Worm (Caenorhabditis elegans): ENCODE results near the gene E02A10.4.

E02A10.4 gene

DNA sequence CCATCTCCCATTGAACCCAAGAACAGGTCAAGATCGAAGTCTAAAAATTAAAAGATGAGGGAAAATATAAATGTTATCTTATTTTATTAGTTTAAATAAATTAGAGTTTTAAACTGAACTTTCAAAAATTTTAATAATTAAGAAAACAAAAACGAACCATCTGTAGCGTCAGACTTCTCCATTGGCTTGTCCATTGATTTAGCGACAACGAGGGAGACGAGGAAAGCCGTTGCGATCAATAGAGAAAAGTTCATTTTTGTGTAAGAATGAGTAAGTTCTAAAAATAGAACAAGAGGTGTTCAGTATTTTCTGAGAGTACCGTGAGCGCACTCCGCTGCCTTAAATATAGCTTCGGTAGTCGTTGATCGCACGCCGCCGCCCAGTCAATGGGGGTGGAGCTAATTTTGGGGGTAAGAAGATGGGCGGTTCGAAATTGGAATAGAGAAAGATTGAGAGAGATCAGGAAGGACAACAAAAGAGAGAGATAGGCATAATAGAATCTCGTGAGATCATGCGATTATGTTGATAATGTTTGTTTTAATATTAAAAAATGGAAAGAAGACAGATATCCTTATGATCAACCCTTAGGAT, 17.6 kb downstream of the E02A10.4 start, which contains the start of gene F45D3.3:
Gene F45D3.3 (minus strand): TSS at position 350 of the 591 bp plus-strand sequence.
- no peak for TF ChIP-seq unc-62 (GFP tag; optimal IDR thresholded peaks at IDR 0.05)

DNA sequence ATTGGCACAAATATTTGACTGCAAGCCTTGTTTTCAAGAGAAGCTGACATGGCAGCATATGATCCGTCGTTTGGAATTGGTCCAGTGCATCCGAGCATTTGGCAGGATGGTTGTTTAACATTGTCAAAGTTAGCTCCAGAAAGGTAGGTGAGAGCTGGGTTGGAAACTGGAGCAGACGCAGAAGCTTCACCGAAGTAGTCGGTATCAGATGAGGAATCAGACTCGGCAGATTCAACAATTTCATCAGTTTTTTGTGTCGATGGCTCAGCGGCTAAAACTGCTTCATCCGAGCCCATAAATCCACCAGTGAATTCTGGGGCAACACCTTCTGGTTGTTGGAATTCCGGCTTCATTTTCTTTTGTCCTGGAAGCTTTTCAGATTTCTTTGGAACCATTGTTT, 18.1 kb downstream of the E02A10.4 start:
- no peak for TF ChIP-seq unc-62 (GFP tag; optimal IDR thresholded peaks at IDR 0.05)

DNA sequence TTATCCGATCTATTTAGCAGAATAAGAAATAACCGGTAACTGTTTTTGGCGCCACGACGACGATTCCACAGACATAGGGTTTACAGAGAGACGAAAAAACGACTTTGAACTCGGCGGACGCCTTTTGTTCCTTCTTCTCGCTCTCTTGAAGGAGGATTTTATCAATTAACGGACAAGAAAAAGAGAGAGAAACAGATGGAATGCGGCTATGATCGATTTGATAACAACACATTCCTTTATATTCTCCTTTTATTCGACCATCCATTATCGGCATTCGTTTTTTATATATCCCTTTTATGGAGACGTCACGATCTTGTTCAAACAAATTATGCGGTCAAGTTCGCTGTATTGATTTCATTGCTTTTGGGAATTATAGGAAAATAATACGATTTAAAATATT, 18.9 kb downstream of the E02A10.4 start:
- TF ChIP-seq unc-62 (GFP tag; optimal IDR thresholded peaks at IDR 0.05) = no peak

- TF ChIP-seq unc-62 (GFP tag; optimal IDR thresholded peaks at IDR 0.05) = no peak
Measured at ce11 chrV:12542683-12543319, 24.9 kb downstream of the E02A10.4 start.

- TF ChIP-seq unc-62 (GFP tag; optimal IDR thresholded peaks at IDR 0.05) = no peak
Measured at ce11 chrV:12541207-12541606, 26.5 kb downstream of the E02A10.4 start.

- TF ChIP-seq unc-62 (GFP tag; optimal IDR thresholded peaks at IDR 0.05) = no peak
Measured at ce11 chrV:12540739-12541138, 27.0 kb downstream of the E02A10.4 start, which contains the start of gene F45D3.2. Gene F45D3.2, plus strand, starts transcription at chrV:12541039.

DNA sequence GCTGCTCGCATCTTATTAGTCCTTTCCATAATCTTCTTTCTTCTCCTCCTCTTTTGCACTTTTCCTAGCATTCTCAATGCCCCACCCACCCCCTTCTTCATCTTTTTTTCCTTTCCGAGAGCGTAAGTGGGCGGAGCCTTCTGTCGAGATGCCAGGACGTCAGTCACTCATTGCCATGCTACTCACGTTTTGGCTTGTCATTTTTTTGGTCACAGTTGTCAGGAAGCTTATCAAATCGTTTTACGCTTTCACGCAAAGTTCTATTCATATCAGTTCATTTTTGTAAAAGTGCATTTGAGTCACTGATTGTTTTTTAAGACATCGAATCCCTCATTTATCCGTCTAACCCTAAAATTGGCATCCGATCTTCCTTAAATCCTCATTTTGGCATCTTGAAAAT, 27.7 kb downstream of the E02A10.4 start:
- TF ChIP-seq unc-62 (GFP tag; optimal IDR thresholded peaks at IDR 0.05) = no peak

ce11 chrV:12538984-12539852, 28.5 kb downstream of the E02A10.4 start:
- TF ChIP-seq unc-62 (GFP tag; optimal IDR thresholded peaks at IDR 0.05) = no peak

DNA sequence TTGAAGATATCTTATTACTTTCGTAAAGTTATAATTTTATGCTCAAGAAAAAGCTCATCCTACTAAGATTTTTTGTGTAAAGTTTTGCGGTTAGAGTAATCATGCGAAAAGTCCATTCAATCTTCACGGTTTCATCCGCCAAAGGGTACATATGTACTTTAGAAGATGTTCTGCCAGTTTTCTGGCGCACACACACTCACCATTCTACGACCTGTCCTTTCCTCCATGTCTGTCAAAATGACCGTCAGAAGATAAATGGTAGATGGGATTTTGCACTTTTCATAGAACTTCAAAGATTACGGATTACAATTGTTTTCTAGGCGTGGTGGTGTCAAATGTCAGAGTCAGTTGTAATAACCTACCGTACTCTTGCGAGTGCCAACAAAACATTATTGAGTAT, 30.2 kb downstream of the E02A10.4 start:
- no peak for TF ChIP-seq unc-62 (GFP tag; optimal IDR thresholded peaks at IDR 0.05)

- no peak for TF ChIP-seq unc-62 (GFP tag; optimal IDR thresholded peaks at IDR 0.05)
Measured at ce11 chrV:12536409-12537038, 31.2 kb downstream of the E02A10.4 start.

DNA sequence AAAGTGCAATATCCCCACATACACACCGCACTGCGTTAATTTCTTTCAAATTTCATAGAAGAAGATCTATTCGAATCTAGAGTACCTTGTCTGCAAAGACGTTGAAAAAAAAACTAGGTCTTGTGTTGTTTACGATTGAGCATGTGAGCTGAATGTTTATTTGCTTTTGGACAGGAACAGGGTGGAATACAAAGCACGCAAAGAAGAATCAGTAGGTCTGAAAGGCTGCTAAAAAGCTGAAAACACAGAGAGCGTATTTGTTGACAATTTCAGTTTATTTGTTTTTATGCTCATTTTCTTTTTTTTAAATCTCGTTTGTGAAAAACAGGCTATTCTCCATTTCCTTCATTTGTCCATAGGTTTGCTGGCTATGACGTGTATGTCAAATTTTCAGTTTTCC, 32.8 kb downstream of the E02A10.4 start:
- TF ChIP-seq unc-62 (GFP tag; optimal IDR thresholded peaks at IDR 0.05) = no peak

DNA sequence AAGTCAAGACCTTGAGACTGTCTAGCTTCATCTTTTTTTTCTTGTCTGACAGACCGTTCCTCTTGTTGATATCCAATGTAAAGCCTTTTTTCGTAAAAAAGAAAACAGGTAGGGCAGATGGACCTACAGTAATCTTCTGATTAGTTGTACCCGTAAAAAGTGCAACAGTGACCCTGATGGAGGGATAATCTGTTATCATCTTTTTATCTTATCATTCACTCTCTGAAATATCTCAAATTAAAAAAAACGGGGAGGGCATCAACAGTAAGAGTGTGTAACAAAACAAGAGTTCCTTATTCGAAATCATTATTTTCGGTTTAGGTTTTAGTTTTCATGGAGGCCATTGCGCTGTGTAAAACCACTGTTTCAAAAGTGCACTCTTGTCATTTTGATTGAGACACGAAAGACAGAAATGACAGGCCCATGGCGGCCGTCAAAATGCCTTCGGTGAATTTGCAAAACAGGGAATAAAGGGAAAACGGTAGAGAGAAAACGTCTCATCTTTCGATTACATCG, 34.1 kb downstream of the E02A10.4 start:
- TF ChIP-seq unc-62 (GFP tag; optimal IDR thresholded peaks at IDR 0.05) = peak; percentile 25

DNA sequence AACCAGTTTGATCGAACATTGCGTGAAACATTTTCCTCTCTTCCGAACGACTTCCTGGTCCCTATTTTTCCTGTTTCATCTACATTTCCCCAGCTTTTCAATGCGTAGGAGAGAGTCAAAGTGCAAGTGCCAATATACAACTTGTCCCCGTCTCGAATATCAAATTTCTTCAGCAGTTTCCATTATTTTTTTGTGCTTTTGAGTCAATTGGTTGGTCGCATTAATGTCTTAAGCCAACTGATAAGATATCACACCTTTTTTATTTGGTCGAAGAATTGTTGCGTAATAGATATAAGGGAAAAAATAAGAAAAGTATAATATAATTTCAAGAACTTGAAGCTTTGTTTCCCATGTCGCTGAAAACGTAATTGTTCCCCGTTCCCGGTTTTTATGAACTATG, 35.4 kb downstream of the E02A10.4 start:
- TF ChIP-seq unc-62 (GFP tag; optimal IDR thresholded peaks at IDR 0.05) = no peak

- TF ChIP-seq unc-62 (GFP tag; optimal IDR thresholded peaks at IDR 0.05) = no peak
Measured at ce11 chrV:12531084-12531483, 36.7 kb downstream of the E02A10.4 start.

DNA sequence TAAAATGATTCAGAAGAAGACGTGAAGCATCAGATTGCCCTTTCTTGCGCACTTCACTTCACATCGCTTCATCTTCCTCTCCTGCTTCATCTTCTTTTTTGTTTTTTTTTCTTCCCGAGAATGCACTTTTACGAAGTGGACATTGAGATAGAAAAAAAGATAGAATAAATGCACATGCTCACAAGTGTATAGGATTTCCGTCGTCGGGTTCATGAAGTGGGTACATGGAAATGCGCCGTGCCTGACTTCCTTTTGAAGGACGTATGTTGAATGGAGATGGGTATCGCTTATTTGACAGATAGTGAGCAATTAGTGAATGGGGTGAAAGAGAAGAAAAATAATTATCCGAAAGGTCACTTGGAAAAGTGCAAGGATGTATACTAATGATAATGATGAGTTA, 37.6 kb downstream of the E02A10.4 start:
- TF ChIP-seq unc-62 (GFP tag; optimal IDR thresholded peaks at IDR 0.05) = no peak

DNA sequence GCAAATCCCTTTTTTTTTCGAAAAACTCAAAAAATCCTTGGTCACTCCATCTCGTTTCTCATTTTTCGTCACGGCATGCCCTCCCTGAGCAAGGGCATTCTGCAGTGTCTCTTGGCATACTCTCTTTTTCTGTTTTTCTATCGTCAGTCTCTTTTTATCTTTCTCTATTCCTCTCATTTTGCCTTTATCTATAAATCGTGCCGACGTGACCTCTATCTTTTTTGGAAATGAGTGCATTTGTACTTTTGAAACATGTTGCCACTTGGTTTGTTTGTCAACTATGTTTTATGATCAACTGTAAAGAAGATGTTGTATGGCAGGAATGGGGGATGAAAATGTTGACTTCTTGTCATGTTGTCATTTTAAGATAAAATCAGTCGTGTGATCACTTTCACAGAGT, 38.8 kb downstream of the E02A10.4 start:
- no peak for TF ChIP-seq unc-62 (GFP tag; optimal IDR thresholded peaks at IDR 0.05)
